Worm (Caenorhabditis elegans) whole organism, midembryonic: Measurements from ENCODE around the gene fbxb-16.

Experiments
- T22C8.4 ChIP-seq: fragments of 200-800 bp; sonication (Bioruptor generic); IDR thresholded peaks from 2 replicates; pipeline ENCODE4 v1.3.6; 2022; ENCODE audit warnings: missing genetic modification characterization, missing compliant biosample characterization
- klf-2 ChIP-seq: fragments of 200-800 bp; sonication (Bioruptor generic); conservative IDR thresholded peaks from 2 replicates; pipeline ENCODE4 v1.3.6; 2022; ENCODE audit warnings: missing genetic modification reagents, missing genetic modification characterization, missing compliant biosample characterization
- ztf-23 ChIP-seq: fragments of 200-800 bp; sonication (Bioruptor generic); IDR thresholded peaks from 2 replicates; pipeline ENCODE4 v1.3.6; 2022; ENCODE audit warnings: missing genetic modification reagents, missing genetic modification characterization, missing compliant biosample characterization

ce11 chrII:1668913-1669312 lies 17.2 kb upstream of the fbxb-16 start, which contains the start of gene srw-97:
- TF ChIP-seq ztf-23 (no peak), klf-2 (GFP tag; lab: Robert Waterston, UW) (no peak), T22C8.4 (GFP tag; lab: Robert Waterston, UW) (no peak)
